Worm (Caenorhabditis elegans) whole organism, L1 larva: Measurements from ENCODE around the gene bath-23.

Experiments
- C04F5.9 ChIP-seq: sonication (generic microtip); optimal IDR thresholded peaks from 2 replicates; lab custom pipeline; 2016; ENCODE audit warnings: missing genetic modification characterization, missing compliant biosample characterization
- C16A3.4 ChIP-seq: fragments of 150-350 bp; optimal IDR thresholded peaks from 2 replicates; lab custom pipeline; 2014; ENCODE audit warnings: missing biosample characterization, missing genetic modification characterization
- C34B4.2 ChIP-seq: sonication (generic microtip); optimal IDR thresholded peaks from 2 replicates; lab custom pipeline; 2017; ENCODE audit warnings: mild to moderate bottlenecking, missing genetic modification characterization, missing compliant biosample characterization
- F16B12.6 ChIP-seq: fragments of 150-350 bp; optimal IDR thresholded peaks from 2 replicates; lab custom pipeline; 2014; ENCODE audit warnings: missing biosample characterization, missing genetic modification characterization
- Y116A8C.19 ChIP-seq: sonication (generic microtip); optimal IDR thresholded peaks from 2 replicates; lab custom pipeline; 2016; ENCODE audit warnings: missing compliant biosample characterization, missing genetic modification characterization, borderline replicate concordance
- aha-1 ChIP-seq: fragments of 150-350 bp; optimal IDR thresholded peaks from 2 replicates; lab custom pipeline; 2014; ENCODE audit warnings: missing biosample characterization, missing genetic modification characterization
- alr-1 ChIP-seq: fragments of 200-800 bp; sonication (Bioruptor generic); optimal IDR thresholded peaks from 2 replicates; lab custom pipeline; 2018; ENCODE audit warnings: borderline replicate concordance, mild to moderate bottlenecking, missing genetic modification characterization, missing compliant biosample characterization
- aly-2 ChIP-seq: fragments of 150-350 bp; optimal IDR thresholded peaks from 2 replicates; lab custom pipeline; 2014; ENCODE audit warnings: missing biosample characterization, missing genetic modification characterization
- ama-1 ChIP-seq: fragments of 150-350 bp; optimal IDR thresholded peaks from 2 replicates; lab custom pipeline; 2014
- ceh-63 ChIP-seq: fragments of 200-800 bp; sonication (Bioruptor generic); optimal IDR thresholded peaks from 2 replicates; lab custom pipeline; 2018; ENCODE audit warnings: mild to moderate bottlenecking, missing genetic modification characterization, missing compliant biosample characterization
- ceh-88 ChIP-seq: fragments of 200-800 bp; sonication (Bioruptor generic); IDR thresholded peaks from 2 replicates; pipeline ENCODE4 v1.3.6; 2022; ENCODE audit warnings: missing genetic modification characterization, missing compliant biosample characterization
- efl-3 ChIP-seq: fragments of 200-800 bp; sonication (Bioruptor generic); optimal IDR thresholded peaks from 2 replicates; lab custom pipeline; 2018; ENCODE audit warnings: mild to moderate bottlenecking, missing genetic modification characterization, missing compliant biosample characterization
- ets-5 ChIP-seq: fragments of 200-800 bp; sonication (Bioruptor generic); IDR thresholded peaks from 2 replicates; pipeline ENCODE4 v1.3.6; 2022; ENCODE audit warnings: missing genetic modification characterization, missing compliant biosample characterization
- fkh-8 ChIP-seq: sonication (generic microtip); optimal IDR thresholded peaks from 2 replicates; lab custom pipeline; 2016; ENCODE audit warnings: mild to moderate bottlenecking, missing genetic modification characterization, missing compliant biosample characterization
- grh-1 ChIP-seq: fragments of 200-800 bp; sonication (Bioruptor generic); IDR thresholded peaks from 2 replicates; pipeline ENCODE4 v1.3.6; 2022; ENCODE audit warnings: missing genetic modification reagents, missing genetic modification characterization, missing compliant biosample characterization
- hlh-4 ChIP-seq: sonication (generic microtip); optimal IDR thresholded peaks from 2 replicates; lab custom pipeline; 2016; ENCODE audit warnings: mild to moderate bottlenecking, missing genetic modification characterization, missing compliant biosample characterization
- hpl-2 ChIP-seq: fragments of 150-350 bp; optimal IDR thresholded peaks from 2 replicates; lab custom pipeline; 2014; ENCODE audit warnings: missing biosample characterization, missing genetic modification reagents, missing genetic modification characterization
- lin-15B ChIP-seq: fragments of 150-350 bp; sonication (generic microtip); optimal IDR thresholded peaks from 3 replicates; lab custom pipeline; 2014; ENCODE audit warnings: missing biosample characterization, missing genetic modification characterization
- lin-35 ChIP-seq, 2 experiments: fragments of 150-350 bp; optimal IDR thresholded peaks; 2 replicates each; lab custom pipeline; 2014; ENCODE audit warnings: missing biosample characterization in 2 of 2, missing genetic modification characterization in 2 of 2, missing genetic modification reagents in 2 of 2
- mdl-1 ChIP-seq, 2 experiments: fragments of 150-350 bp; optimal IDR thresholded peaks; 2 replicates each; lab custom pipeline; 2014 to 2017; ENCODE audit warnings: missing biosample characterization in 2 of 2, missing genetic modification characterization in 2 of 2, inconsistent platforms in 1 of 2
- nhr-11 ChIP-seq: fragments of 150-350 bp; optimal IDR thresholded peaks from 2 replicates; lab custom pipeline; 2014; ENCODE audit warnings: missing biosample characterization, missing genetic modification characterization
- nhr-12 ChIP-seq: sonication (generic microtip); optimal IDR thresholded peaks from 2 replicates; lab custom pipeline; 2017; ENCODE audit warnings: missing biosample characterization, missing genetic modification characterization
- nhr-237 ChIP-seq: fragments of 150-350 bp; optimal IDR thresholded peaks from 2 replicates; lab custom pipeline; 2014; ENCODE audit warnings: missing biosample characterization, missing genetic modification characterization
- nhr-28 ChIP-seq: fragments of 150-350 bp; optimal IDR thresholded peaks from 2 replicates; lab custom pipeline; 2014; ENCODE audit warnings: missing biosample characterization, missing genetic modification characterization
- nhr-47 ChIP-seq: sonication (generic microtip); optimal IDR thresholded peaks from 2 replicates; lab custom pipeline; 2016; ENCODE audit warnings: mild to moderate bottlenecking, missing genetic modification characterization, moderate library complexity, missing compliant biosample characterization
- nhr-85 ChIP-seq: sonication (generic microtip); peaks from one replicate; lab custom pipeline; 2016; ENCODE audit warnings: missing genetic modification characterization, inconsistent platforms, missing compliant biosample characterization
- rnt-1 ChIP-seq: sonication (generic microtip); optimal IDR thresholded peaks from 2 replicates; lab custom pipeline; 2016; ENCODE audit warnings: mild to moderate bottlenecking, missing genetic modification characterization, moderate library complexity, missing compliant biosample characterization
- skn-1 ChIP-seq: fragments of 150-350 bp; optimal IDR thresholded peaks from 2 replicates; lab custom pipeline; 2014; ENCODE audit warnings: missing biosample characterization, missing genetic modification characterization
- snpc-4 ChIP-seq: fragments of 150-350 bp; optimal IDR thresholded peaks from 2 replicates; lab custom pipeline; 2014; ENCODE audit warnings: missing biosample characterization, missing genetic modification characterization
- sup-37 ChIP-seq: fragments of 200-800 bp; sonication (Bioruptor generic); optimal IDR thresholded peaks from 2 replicates; lab custom pipeline; 2018; ENCODE audit warnings: mild to moderate bottlenecking, missing genetic modification characterization, missing compliant biosample characterization
- tbx-2 ChIP-seq: sonication (generic microtip); optimal IDR thresholded peaks from 2 replicates; lab custom pipeline; 2016; ENCODE audit warnings: missing genetic modification characterization, missing compliant biosample characterization
- unc-30 ChIP-seq: sonication (generic microtip); optimal IDR thresholded peaks from 2 replicates; lab custom pipeline; 2017; ENCODE audit warnings: missing biosample characterization, missing genetic modification characterization
- unc-62 ChIP-seq: fragments of 150-350 bp; optimal IDR thresholded peaks from 2 replicates; lab custom pipeline; 2014; ENCODE audit warnings: missing biosample characterization, missing genetic modification reagents, missing genetic modification characterization
- unc-86 ChIP-seq: sonication (generic microtip); optimal IDR thresholded peaks from 2 replicates; lab custom pipeline; 2016; ENCODE audit warnings: missing genetic modification characterization, missing compliant biosample characterization
- unc-98 ChIP-seq: fragments of 200-800 bp; sonication (Bioruptor generic); IDR thresholded peaks from 2 replicates; pipeline ENCODE4 v1.3.6; 2022; ENCODE audit warnings: missing genetic modification characterization, missing compliant biosample characterization
- vab-15 ChIP-seq: sonication (generic microtip); optimal IDR thresholded peaks from 2 replicates; lab custom pipeline; 2017; ENCODE audit warnings: missing genotype, mild to moderate bottlenecking, missing genetic modification characterization, missing compliant biosample characterization
- zip-4 ChIP-seq: fragments of 200-800 bp; sonication (Bioruptor generic); optimal IDR thresholded peaks from 2 replicates; lab custom pipeline; 2018; ENCODE audit warnings: mild to moderate bottlenecking, missing genetic modification characterization, moderate library complexity, missing compliant biosample characterization
- ztf-11 ChIP-seq, 2 experiments: sonication (generic microtip); optimal IDR thresholded peaks; 2 replicates each; lab custom pipeline; 2016 to 2017; ENCODE audit warnings: missing genetic modification characterization in 2 of 2, missing biosample characterization in 1 of 2, missing compliant biosample characterization in 1 of 2

The bath-23 gene

ce11 chrII:3343714-3344113 lies 27.4 kb upstream of the bath-23 start, which contains the start of gene F14D2.15:
Gene F14D2.15 (minus strand): TSS chrII:3343814.
- TF ChIP-seq aha-1 (tag; lab: Kevin White, UChicago), result no peak
- no peak for TF ChIP-seq nhr-47 (tag; lab: Kevin White, UChicago)
- no peak for TF ChIP-seq nhr-85 (tag; lab: Kevin White, UChicago)
- TF ChIP-seq zip-4 (GFP tag; lab: Kevin White, UChicago), result no peak

ce11 chrII:3344917-3345316 lies 26.2 kb upstream of the bath-23 start, which contains the start of gene bath-28:
Gene bath-28 (minus strand): TSS chrII:3344967.
- TF ChIP-seq fkh-8 (tag; lab: Kevin White, UChicago), result no peak
- no peak for TF ChIP-seq ama-1 (lab: Kevin White, UChicago)
- TF ChIP-seq ztf-11 (tag; optimal IDR thresholded peaks at IDR 0.05; lab: Kevin White, UChicago), result no peak
- TF ChIP-seq grh-1 (GFP tag; lab: Robert Waterston, UW), result no peak
- TF ChIP-seq sup-37 (GFP tag; lab: Kevin White, UChicago), result no peak
- no peak for TF ChIP-seq ets-5 (GFP tag; lab: Robert Waterston, UW)
- TF ChIP-seq aly-2, result no peak
- no peak for TF ChIP-seq tbx-2
- TF ChIP-seq Y116A8C.19 (tag; lab: Kevin White, UChicago), result no peak
- TF ChIP-seq lin-35 (GFP tag; optimal IDR thresholded peaks at IDR 0.05; lab: Kevin White, UChicago), result no peak
- TF ChIP-seq C04F5.9, result no peak
- TF ChIP-seq mdl-1 (tag; optimal IDR thresholded peaks at IDR 0.05; lab: Kevin White, UChicago), result no peak
- TF ChIP-seq ceh-88 (GFP tag; lab: Robert Waterston, UW), result no peak
- no peak for TF ChIP-seq nhr-28 (tag; lab: Kevin White, UChicago)
- TF ChIP-seq C34B4.2 (tag; lab: Kevin White, UChicago), result no peak
- no peak for TF ChIP-seq snpc-4
- TF ChIP-seq skn-1 (tag; lab: Kevin White, UChicago), result no peak
- TF ChIP-seq unc-62 (GFP tag; lab: Kevin White, UChicago), result no peak
- no peak for TF ChIP-seq ceh-63 (GFP tag; lab: Kevin White, UChicago)

ce11 chrII:3346328-3346780 lies 24.8 kb upstream of the bath-23 start, which contains the start of gene bath-30:
Gene bath-30 (minus strand): TSS chrII:3346378.
- no peak for TF ChIP-seq efl-3
- TF ChIP-seq hpl-2, result no peak
- TF ChIP-seq nhr-237 (tag; lab: Kevin White, UChicago), result no peak
- no peak for TF ChIP-seq nhr-12 (tag; lab: Kevin White, UChicago)
- TF ChIP-seq unc-98 (GFP tag; lab: Robert Waterston, UW), result no peak
- no peak for TF ChIP-seq vab-15 (tag; lab: Kevin White, UChicago)
- TF ChIP-seq C16A3.4 (tag; lab: Kevin White, UChicago), result no peak
- no peak for TF ChIP-seq lin-35 (GFP tag; optimal IDR thresholded peaks at IDR 0.05; lab: Kevin White, UChicago)
- TF ChIP-seq Y116A8C.19 (tag; lab: Kevin White, UChicago), result no peak
- TF ChIP-seq nhr-11 (tag; lab: Kevin White, UChicago), result no peak
- no peak for TF ChIP-seq unc-30 (tag; lab: Kevin White, UChicago)
- no peak for TF ChIP-seq ama-1 (lab: Kevin White, UChicago)
- no peak for TF ChIP-seq rnt-1 (tag; lab: Kevin White, UChicago)
- TF ChIP-seq lin-15B (tag; lab: Kevin White, UChicago), result no peak
- no peak for TF ChIP-seq tbx-2
- TF ChIP-seq hlh-4 (tag; lab: Kevin White, UChicago), result no peak
- no peak for TF ChIP-seq unc-86
- TF ChIP-seq alr-1 (tag; lab: Kevin White, UChicago), result no peak
- no peak for TF ChIP-seq F16B12.6 (tag; lab: Kevin White, UChicago)
